Worm (Caenorhabditis elegans) whole organism, L1 larva: Measurements from ENCODE around the gene ras-2.

Experiments used
- C16A3.4 ChIP-seq: fragments of 150-350 bp; optimal IDR thresholded peaks from 2 replicates; lab custom pipeline; 2014; ENCODE audit warnings: missing biosample characterization, missing genetic modification characterization
- C34B4.2 ChIP-seq: sonication (generic microtip); optimal IDR thresholded peaks from 2 replicates; lab custom pipeline; 2017; ENCODE audit warnings: mild to moderate bottlenecking, missing genetic modification characterization, missing compliant biosample characterization
- F16B12.6 ChIP-seq: fragments of 150-350 bp; optimal IDR thresholded peaks from 2 replicates; lab custom pipeline; 2014; ENCODE audit warnings: missing biosample characterization, missing genetic modification characterization
- aly-2 ChIP-seq: fragments of 150-350 bp; optimal IDR thresholded peaks from 2 replicates; lab custom pipeline; 2014; ENCODE audit warnings: missing biosample characterization, missing genetic modification characterization
- ama-1 ChIP-seq: fragments of 150-350 bp; optimal IDR thresholded peaks from 2 replicates; lab custom pipeline; 2014
- blmp-1 ChIP-seq: fragments of 150-350 bp; optimal IDR thresholded peaks from 2 replicates; lab custom pipeline; 2014; ENCODE audit warnings: missing biosample characterization, missing genetic modification characterization
- ceh-63 ChIP-seq: fragments of 200-800 bp; sonication (Bioruptor generic); optimal IDR thresholded peaks from 2 replicates; lab custom pipeline; 2018; ENCODE audit warnings: mild to moderate bottlenecking, missing genetic modification characterization, missing compliant biosample characterization
- ceh-8 ChIP-seq: fragments of 200-800 bp; sonication (Bioruptor generic); optimal IDR thresholded peaks from 2 replicates; lab custom pipeline; 2018; ENCODE audit warnings: mild to moderate bottlenecking, missing genetic modification characterization, moderate library complexity, missing compliant biosample characterization
- ceh-88 ChIP-seq: fragments of 200-800 bp; sonication (Bioruptor generic); IDR thresholded peaks from 2 replicates; pipeline ENCODE4 v1.3.6; 2022; ENCODE audit warnings: missing genetic modification characterization, missing compliant biosample characterization
- ceh-90 ChIP-seq: sonication (generic microtip); optimal IDR thresholded peaks from 2 replicates; lab custom pipeline; 2016; ENCODE audit warnings: missing genetic modification characterization, missing compliant biosample characterization
- ces-1 ChIP-seq: fragments of 150-350 bp; optimal IDR thresholded peaks from 2 replicates; lab custom pipeline; 2014; ENCODE audit warnings: missing biosample characterization, missing genetic modification reagents, missing genetic modification characterization
- dsc-1 ChIP-seq: sonication (generic microtip); optimal IDR thresholded peaks from 2 replicates; lab custom pipeline; 2016; ENCODE audit warnings: mild to moderate bottlenecking, missing genetic modification characterization, missing compliant biosample characterization
- efl-1 ChIP-seq, 4 experiments: fragments of 150-350 bp; optimal IDR thresholded peaks in 3 of 4; peaks in 1 of 4; 1 replicate in 1 of 4; 2 replicates in 3 of 4; lab custom pipeline; 2014; ENCODE audit warnings: missing biosample characterization in 2 of 4, missing genetic modification characterization in 2 of 4, missing genetic modification reagents in 2 of 4
- egl-13 ChIP-seq: sonication (generic microtip); optimal IDR thresholded peaks from 2 replicates; lab custom pipeline; 2016; ENCODE audit warnings: missing genotype, missing genetic modification reagents, missing genetic modification characterization, missing compliant biosample characterization
- egl-27 ChIP-seq, 2 experiments: fragments of 150-350 bp in 1 of 2; sonication (generic microtip); optimal IDR thresholded peaks; 3 replicates each; lab custom pipeline; 2017 to 2018; ENCODE audit warnings: missing biosample characterization in 2 of 2, missing genetic modification characterization in 2 of 2, missing genetic modification reagents in 2 of 2
- elt-2 ChIP-seq: sonication (generic microtip); optimal IDR thresholded peaks from 2 replicates; lab custom pipeline; 2016; ENCODE audit warnings: missing genetic modification characterization, mild to moderate bottlenecking, inconsistent platforms, missing compliant biosample characterization, missing genetic modification reagents
- ets-5 ChIP-seq: fragments of 200-800 bp; sonication (Bioruptor generic); IDR thresholded peaks from 2 replicates; pipeline ENCODE4 v1.3.6; 2022; ENCODE audit warnings: missing genetic modification characterization, missing compliant biosample characterization
- fkh-10 ChIP-seq: sonication (generic microtip); optimal IDR thresholded peaks from 2 replicates; lab custom pipeline; 2017; ENCODE audit warnings: missing biosample characterization, missing genetic modification reagents, missing genetic modification characterization
- grh-1 ChIP-seq: fragments of 200-800 bp; sonication (Bioruptor generic); IDR thresholded peaks from 2 replicates; pipeline ENCODE4 v1.3.6; 2022; ENCODE audit warnings: missing genetic modification reagents, missing genetic modification characterization, missing compliant biosample characterization
- hlh-4 ChIP-seq: sonication (generic microtip); optimal IDR thresholded peaks from 2 replicates; lab custom pipeline; 2016; ENCODE audit warnings: mild to moderate bottlenecking, missing genetic modification characterization, missing compliant biosample characterization
- hpl-2 ChIP-seq: fragments of 150-350 bp; optimal IDR thresholded peaks from 2 replicates; lab custom pipeline; 2014; ENCODE audit warnings: missing biosample characterization, missing genetic modification reagents, missing genetic modification characterization
- isw-1 ChIP-seq: fragments of 200-800 bp; sonication (Bioruptor generic); IDR thresholded peaks from 2 replicates; pipeline ENCODE4 v1.3.6; 2022; ENCODE audit warnings: missing genetic modification characterization, missing compliant biosample characterization
- jun-1 ChIP-seq: fragments of 150-350 bp; optimal IDR thresholded peaks from 2 replicates; lab custom pipeline; 2014; ENCODE audit warnings: missing biosample characterization, missing genetic modification reagents, missing genetic modification characterization
- lin-13 ChIP-seq: fragments of 150-350 bp; optimal IDR thresholded peaks from 2 replicates; lab custom pipeline; 2014; ENCODE audit warnings: missing biosample characterization, missing genetic modification reagents, missing genetic modification characterization
- lin-39 ChIP-seq: fragments of 150-350 bp; optimal IDR thresholded peaks from 2 replicates; lab custom pipeline; 2014; ENCODE audit warnings: missing biosample characterization, missing genetic modification reagents, missing genetic modification characterization
- lir-3 ChIP-seq: sonication (generic microtip); optimal IDR thresholded peaks from 2 replicates; lab custom pipeline; 2016; ENCODE audit warnings: mild to moderate bottlenecking, missing genetic modification characterization, moderate library complexity, missing compliant biosample characterization; ENCODE audit not compliant: poor library complexity
- lsy-2 ChIP-seq, 2 experiments: fragments of 150-350 bp; optimal IDR thresholded peaks; 2 replicates each; lab custom pipeline; 2014; ENCODE audit warnings: missing biosample characterization in 2 of 2, missing genetic modification characterization in 2 of 2
- mef-2 ChIP-seq: fragments of 150-350 bp; optimal IDR thresholded peaks from 2 replicates; lab custom pipeline; 2014; ENCODE audit warnings: missing biosample characterization, missing genetic modification characterization
- mep-1 ChIP-seq: fragments of 150-350 bp; optimal IDR thresholded peaks from 2 replicates; lab custom pipeline; 2014; ENCODE audit warnings: missing biosample characterization, missing genetic modification characterization
- nhr-11 ChIP-seq: fragments of 150-350 bp; optimal IDR thresholded peaks from 2 replicates; lab custom pipeline; 2014; ENCODE audit warnings: missing biosample characterization, missing genetic modification characterization
- nhr-20 ChIP-seq: sonication (generic microtip); optimal IDR thresholded peaks from 2 replicates; lab custom pipeline; 2016; ENCODE audit warnings: mild to moderate bottlenecking, missing genetic modification characterization, missing compliant biosample characterization
- nhr-47 ChIP-seq: sonication (generic microtip); optimal IDR thresholded peaks from 2 replicates; lab custom pipeline; 2016; ENCODE audit warnings: mild to moderate bottlenecking, missing genetic modification characterization, moderate library complexity, missing compliant biosample characterization
- nhr-71 ChIP-seq: sonication (generic microtip); optimal IDR thresholded peaks from 2 replicates; lab custom pipeline; 2016; ENCODE audit warnings: mild to moderate bottlenecking, missing genetic modification characterization, moderate library complexity, missing compliant biosample characterization
- nhr-76 ChIP-seq: sonication (generic microtip); optimal IDR thresholded peaks from 2 replicates; lab custom pipeline; 2017; ENCODE audit warnings: missing biosample characterization, missing genetic modification characterization
- nhr-84 ChIP-seq: sonication (generic microtip); optimal IDR thresholded peaks from 2 replicates; lab custom pipeline; 2017; ENCODE audit warnings: missing biosample characterization, missing genetic modification characterization
- pag-3 ChIP-seq: sonication (generic microtip); optimal IDR thresholded peaks from 2 replicates; lab custom pipeline; 2017; ENCODE audit warnings: missing genetic modification characterization, mild to moderate bottlenecking, missing compliant biosample characterization, antibody characterized with exemption, borderline replicate concordance; ENCODE audit not compliant: insufficient read depth
- pax-3 ChIP-seq: fragments of 200-800 bp; sonication (Bioruptor generic); optimal IDR thresholded peaks from 2 replicates; lab custom pipeline; 2018; ENCODE audit warnings: mild to moderate bottlenecking, missing genetic modification characterization, moderate library complexity, missing compliant biosample characterization
- pqm-1 ChIP-seq: sonication (generic microtip); optimal IDR thresholded peaks from 3 replicates; lab custom pipeline; 2017; ENCODE audit warnings: missing biosample characterization, missing genetic modification characterization
- skn-1 ChIP-seq: fragments of 150-350 bp; optimal IDR thresholded peaks from 2 replicates; lab custom pipeline; 2014; ENCODE audit warnings: missing biosample characterization, missing genetic modification characterization
- snpc-4 ChIP-seq: fragments of 150-350 bp; optimal IDR thresholded peaks from 2 replicates; lab custom pipeline; 2014; ENCODE audit warnings: missing biosample characterization, missing genetic modification characterization
- snu-23 ChIP-seq: sonication (generic microtip); optimal IDR thresholded peaks from 2 replicates; lab custom pipeline; 2016; ENCODE audit warnings: missing genetic modification characterization, missing compliant biosample characterization
- sox-4 ChIP-seq: sonication (generic microtip); optimal IDR thresholded peaks from 2 replicates; lab custom pipeline; 2016; ENCODE audit warnings: missing genetic modification characterization, missing compliant biosample characterization
- swsn-7 ChIP-seq: sonication (generic microtip); optimal IDR thresholded peaks from 2 replicates; lab custom pipeline; 2016; ENCODE audit warnings: missing genetic modification characterization, missing compliant biosample characterization
- tlp-1 ChIP-seq: fragments of 150-350 bp; optimal IDR thresholded peaks from 2 replicates; lab custom pipeline; 2014; ENCODE audit warnings: missing biosample characterization, missing genetic modification characterization
- unc-30 ChIP-seq: sonication (generic microtip); optimal IDR thresholded peaks from 2 replicates; lab custom pipeline; 2017; ENCODE audit warnings: missing biosample characterization, missing genetic modification characterization
- unc-98 ChIP-seq: fragments of 200-800 bp; sonication (Bioruptor generic); IDR thresholded peaks from 2 replicates; pipeline ENCODE4 v1.3.6; 2022; ENCODE audit warnings: missing genetic modification characterization, missing compliant biosample characterization
- vab-15 ChIP-seq: sonication (generic microtip); optimal IDR thresholded peaks from 2 replicates; lab custom pipeline; 2017; ENCODE audit warnings: missing genotype, mild to moderate bottlenecking, missing genetic modification characterization, missing compliant biosample characterization
- xbp-1 ChIP-seq: sonication (generic microtip); optimal IDR thresholded peaks from 2 replicates; lab custom pipeline; 2016; ENCODE audit warnings: missing genetic modification characterization, missing compliant biosample characterization
- zag-1 ChIP-seq: fragments of 150-350 bp; optimal IDR thresholded peaks from 2 replicates; lab custom pipeline; 2014; ENCODE audit warnings: missing biosample characterization, missing genetic modification characterization
- ztf-11 ChIP-seq, 2 experiments: sonication (generic microtip); optimal IDR thresholded peaks; 2 replicates each; lab custom pipeline; 2016 to 2017; ENCODE audit warnings: missing genetic modification characterization in 2 of 2, missing biosample characterization in 1 of 2, missing compliant biosample characterization in 1 of 2

Gene ras-2

DNA sequence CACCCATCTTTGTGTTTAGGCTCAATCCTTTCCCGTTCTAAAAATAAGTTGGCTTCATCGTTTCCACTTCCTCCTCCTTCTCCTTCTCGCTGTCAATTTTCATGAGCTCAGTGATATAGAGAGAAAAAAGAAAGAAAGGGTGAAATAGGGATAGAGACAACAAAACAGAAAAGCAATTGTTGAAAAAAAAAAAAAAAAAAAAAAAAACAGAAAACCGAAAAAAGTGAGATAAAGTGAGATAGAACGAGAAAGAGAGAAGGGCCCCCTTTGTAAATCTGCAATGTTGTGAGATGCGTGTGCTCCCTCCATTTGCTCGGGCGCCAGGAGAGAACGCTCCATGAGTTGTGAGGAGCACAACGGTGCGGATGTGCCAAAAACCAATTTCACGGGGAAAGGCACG lies 16.0 kb downstream of the ras-2 start (continued):
- peak in 1 of 2 experiments; percentile 18 for TF ChIP-seq efl-1 (optimal IDR thresholded peaks at IDR 0.05; lab: Kevin White, UChicago)
- TF ChIP-seq efl-1 (GFP tag; optimal IDR thresholded peaks at IDR 0.05 in 1 of 2; lab: Kevin White, UChicago) = peak in 1 of 2 experiments; percentile 14
- TF ChIP-seq dsc-1 (tag; lab: Kevin White, UChicago) = peak; percentile 8
- TF ChIP-seq xbp-1 (tag; lab: Kevin White, UChicago) = no peak
- no peak for TF ChIP-seq egl-13 (tag; lab: Kevin White, UChicago)
- no peak for TF ChIP-seq sox-4 (tag; lab: Kevin White, UChicago)
- TF ChIP-seq pax-3 = no peak
- TF ChIP-seq snu-23 (GFP tag; lab: Kevin White, UChicago) = no peak
- no peak for TF ChIP-seq fkh-10 (GFP tag; lab: Kevin White, UChicago)
- TF ChIP-seq ceh-88 (GFP tag; lab: Robert Waterston, UW) = no peak
- no peak for TF ChIP-seq nhr-20 (tag; lab: Kevin White, UChicago)
- TF ChIP-seq ceh-63 (GFP tag; lab: Kevin White, UChicago) = no peak
- no peak for TF ChIP-seq vab-15
- TF ChIP-seq blmp-1 = no peak
- no peak for TF ChIP-seq skn-1 (tag; lab: Kevin White, UChicago)

DNA sequence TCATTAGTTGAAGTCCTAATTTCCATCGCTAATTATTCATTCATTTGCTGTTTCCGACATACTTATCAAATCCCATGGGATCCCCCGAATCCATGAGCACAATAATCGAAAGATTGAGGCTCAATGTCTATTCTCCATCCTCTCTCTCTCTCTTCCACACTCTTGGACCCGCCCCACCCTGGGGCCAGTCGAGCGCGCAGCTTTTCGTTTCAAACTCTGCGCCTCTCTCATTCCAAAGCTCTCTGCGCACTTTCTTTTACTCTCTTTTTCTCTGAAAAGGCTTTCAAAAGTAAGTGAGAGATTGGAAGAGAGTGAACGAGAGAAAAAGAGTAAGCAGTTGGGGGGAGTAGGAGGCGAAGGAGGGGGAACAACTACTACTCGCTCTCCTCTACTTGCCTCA lies 18.1 kb downstream of the ras-2 start, which contains the start of gene acy-1:
Gene acy-1, plus strand, starts transcription at position 346 of the 400 bp plus-strand sequence.
- peak; percentile 58 for TF ChIP-seq nhr-20 (tag; lab: Kevin White, UChicago)
- peak in 1 of 2 experiments; percentile 13 for TF ChIP-seq ztf-11 (tag; optimal IDR thresholded peaks at IDR 0.05; lab: Kevin White, UChicago)
- TF ChIP-seq egl-13 (tag; lab: Kevin White, UChicago) = peak; percentile 47
- TF ChIP-seq ceh-90 (tag; lab: Kevin White, UChicago) = no peak
- peak; percentile 68 for TF ChIP-seq zag-1 (tag; lab: Kevin White, UChicago)
- TF ChIP-seq C16A3.4 = peak; percentile 35
- TF ChIP-seq pax-3 = peak; percentile 49
- peak in 1 of 2 experiments; percentile 40 for TF ChIP-seq egl-27 (tag; optimal IDR thresholded peaks at IDR 0.05; lab: Kevin White, UChicago)
- TF ChIP-seq fkh-10 (GFP tag; lab: Kevin White, UChicago) = peak; percentile 81
- TF ChIP-seq efl-1 (optimal IDR thresholded peaks at IDR 0.05; lab: Kevin White, UChicago) = peak; percentile 85 to 88
- TF ChIP-seq efl-1 (GFP tag; optimal IDR thresholded peaks at IDR 0.05 in 1 of 2; lab: Kevin White, UChicago) = peak; percentile 76 to 95
- peak; percentile 64 for TF ChIP-seq isw-1
- TF ChIP-seq nhr-71 = peak; percentile 91
- peak; percentile 62 for TF ChIP-seq ceh-8 (GFP tag; lab: Kevin White, UChicago)
- TF ChIP-seq aly-2 = no peak
- no peak for TF ChIP-seq mef-2
- TF ChIP-seq vab-15 = no peak
- peak; percentile 25 for TF ChIP-seq F16B12.6 (tag; lab: Kevin White, UChicago)
- no peak for TF ChIP-seq nhr-11 (tag; lab: Kevin White, UChicago)
- TF ChIP-seq unc-30 (tag; lab: Kevin White, UChicago) = no peak
- TF ChIP-seq hpl-2 (GFP tag; lab: Kevin White, UChicago) = no peak
- TF ChIP-seq mep-1 (tag; lab: Kevin White, UChicago) = peak; percentile 79
- TF ChIP-seq swsn-7 (tag; lab: Kevin White, UChicago) = peak; percentile 84
- TF ChIP-seq ets-5 = no peak
- TF ChIP-seq snpc-4 = peak; percentile 43
- no peak for TF ChIP-seq nhr-76 (tag; lab: Kevin White, UChicago)
- peak; percentile 46; the same call in 1 of the 2 replicates for TF ChIP-seq unc-98 (GFP tag; lab: Robert Waterston, UW)
- TF ChIP-seq lir-3 (tag; lab: Kevin White, UChicago) = peak; percentile 51
- peak; percentile 59 for TF ChIP-seq jun-1 (tag; lab: Kevin White, UChicago)
- no peak for TF ChIP-seq elt-2 (tag; lab: Kevin White, UChicago)
- no peak for TF ChIP-seq hlh-4 (tag; lab: Kevin White, UChicago)
- no peak for TF ChIP-seq ama-1
- TF ChIP-seq pag-3 (tag; lab: Kevin White, UChicago) = no peak
- peak; percentile 75 for TF ChIP-seq skn-1 (tag; lab: Kevin White, UChicago)
- no peak for TF ChIP-seq grh-1
- TF ChIP-seq nhr-47 = peak; percentile 79
- TF ChIP-seq tlp-1 (tag; lab: Kevin White, UChicago) = no peak
- TF ChIP-seq lin-13 = peak; percentile 67
- TF ChIP-seq xbp-1 (tag; lab: Kevin White, UChicago) = peak; percentile 67
- TF ChIP-seq lin-39 (tag; lab: Kevin White, UChicago) = peak; percentile 46
- TF ChIP-seq C34B4.2 (tag; lab: Kevin White, UChicago) = no peak
- peak; percentile 71 for TF ChIP-seq dsc-1 (tag; lab: Kevin White, UChicago)
- TF ChIP-seq ces-1 (GFP tag; lab: Kevin White, UChicago) = no peak
- no peak for TF ChIP-seq pqm-1
- TF ChIP-seq lsy-2 (tag; optimal IDR thresholded peaks at IDR 0.05; lab: Kevin White, UChicago) = peak; percentile 82 to 88
- no peak for TF ChIP-seq nhr-84
